Fruit fly (Drosophila melanogaster) whole organism, embryonic: ENCODE data around the gene CG12998.
A peak's percentile ranks its signal among the peaks of the same experiment; 100 is the strongest.

Experiments
- Abd-B ChIP-seq: fragments of 200-800 bp; sonication (Bioruptor generic); optimal IDR thresholded peaks from 2 replicates; lab custom pipeline; 2018; ENCODE audit warnings: missing biosample characterization, mild to moderate bottlenecking, missing genetic modification characterization, moderate library complexity
- B-H2 ChIP-seq: fragments of 200-800 bp; sonication (Bioruptor generic); optimal IDR thresholded peaks from 2 replicates; lab custom pipeline; 2018; ENCODE audit warnings: missing biosample characterization, mild to moderate bottlenecking, missing genetic modification characterization
- Bteb2 ChIP-seq: fragments of 200-800 bp; sonication (Bioruptor generic); optimal IDR thresholded peaks from 2 replicates; lab custom pipeline; 2016; ENCODE audit warnings: missing biosample characterization, missing genetic modification characterization
- CG10209 ChIP-seq: fragments of 200-800 bp; sonication (Bioruptor generic); optimal IDR thresholded peaks from 3 replicates; lab custom pipeline; 2017; ENCODE audit warnings: missing biosample characterization, mild to moderate bottlenecking, missing genetic modification characterization, missing genetic modification reagents
- CG11247 ChIP-seq: fragments of 200-800 bp; sonication (Bioruptor generic); IDR thresholded peaks from 2 replicates; pipeline ENCODE4 v1.3.6; 2022; ENCODE audit warnings: missing biosample characterization, missing genetic modification characterization
- CG12071 ChIP-seq: fragments of 200-800 bp; sonication (Bioruptor generic); optimal IDR thresholded peaks from 3 replicates; lab custom pipeline; 2018; ENCODE audit warnings: missing biosample characterization, mild to moderate bottlenecking, missing genetic modification characterization
- CG12391 ChIP-seq: fragments of 200-800 bp; sonication (Bioruptor generic); optimal IDR thresholded peaks from 3 replicates; lab custom pipeline; 2018; ENCODE audit warnings: missing biosample characterization, mild to moderate bottlenecking, missing genetic modification characterization, moderate library complexity
- CG12942 ChIP-seq: fragments of 200-800 bp; sonication (Bioruptor generic); optimal IDR thresholded peaks from 3 replicates; lab custom pipeline; 2016; ENCODE audit warnings: missing biosample characterization, missing genetic modification characterization
- CG13287 ChIP-seq: fragments of 200-800 bp; sonication (Bioruptor generic); IDR thresholded peaks from 2 replicates; pipeline ENCODE4 v1.3.6; 2022; ENCODE audit warnings: missing biosample characterization, missing genetic modification characterization; ENCODE audit not compliant: partially characterized antibody
- CG18011 ChIP-seq: fragments of 200-800 bp; sonication (Bioruptor generic); optimal IDR thresholded peaks from 2 replicates; lab custom pipeline; 2017; ENCODE audit warnings: missing biosample characterization, missing genetic modification characterization, mild to moderate bottlenecking, moderate library complexity, missing genotype
- CG18619 ChIP-seq: fragments of 200-800 bp; sonication (Bioruptor generic); optimal IDR thresholded peaks from 3 replicates; lab custom pipeline; 2017; ENCODE audit warnings: missing biosample characterization, mild to moderate bottlenecking, missing genetic modification characterization
- CG31388 ChIP-seq: fragments of 200-800 bp; sonication (Bioruptor generic); optimal IDR thresholded peaks from 2 replicates; lab custom pipeline; 2016; ENCODE audit warnings: missing biosample characterization, missing genetic modification characterization
- CG3163 ChIP-seq: fragments of 200-800 bp; sonication (Bioruptor generic); optimal IDR thresholded peaks from 3 replicates; lab custom pipeline; 2016; ENCODE audit warnings: missing biosample characterization, missing genetic modification characterization
- CG34224 ChIP-seq: fragments of 200-800 bp; sonication (Bioruptor generic); IDR thresholded peaks from 3 replicates; pipeline ENCODE4 v1.3.6; 2022; ENCODE audit warnings: missing biosample characterization, missing genetic modification characterization; ENCODE audit not compliant: partially characterized antibody
- CG4730 ChIP-seq: fragments of 200-800 bp; sonication (Bioruptor generic); IDR thresholded peaks from 2 replicates; pipeline ENCODE4 v1.3.6; 2022; ENCODE audit warnings: missing biosample characterization, missing genetic modification characterization
- CG6683 ChIP-seq: fragments of 200-800 bp; sonication (Bioruptor generic); optimal IDR thresholded peaks from 2 replicates; lab custom pipeline; 2017; ENCODE audit warnings: missing biosample characterization, mild to moderate bottlenecking, missing genetic modification characterization, missing genetic modification reagents
- CG7745 ChIP-seq: fragments of 200-800 bp; sonication (Bioruptor generic); optimal IDR thresholded peaks from 2 replicates; lab custom pipeline; 2018; ENCODE audit warnings: missing biosample characterization, mild to moderate bottlenecking, missing genetic modification characterization, moderate library complexity
- CG7839 ChIP-seq: fragments of 200-800 bp; sonication (Bioruptor generic); optimal IDR thresholded peaks from 3 replicates; lab custom pipeline; 2018; ENCODE audit warnings: missing biosample characterization, mild to moderate bottlenecking, missing genetic modification characterization, moderate library complexity
- CG8388 ChIP-seq: fragments of 200-800 bp; sonication (Bioruptor generic); optimal IDR thresholded peaks from 2 replicates; lab custom pipeline; 2019; ENCODE audit warnings: missing biosample characterization, mild to moderate bottlenecking, missing genetic modification characterization, moderate library complexity
- CG9437 ChIP-seq: fragments of 200-800 bp; sonication (Bioruptor generic); optimal IDR thresholded peaks from 2 replicates; lab custom pipeline; 2018; ENCODE audit warnings: missing biosample characterization, mild to moderate bottlenecking, missing genetic modification characterization
- CG9727 ChIP-seq: fragments of 200-800 bp; sonication (Bioruptor generic); optimal IDR thresholded peaks from 3 replicates; lab custom pipeline; 2017; ENCODE audit warnings: missing biosample characterization, mild to moderate bottlenecking, missing genetic modification characterization
- CrebB ChIP-seq: fragments of 200-800 bp; sonication (Bioruptor generic); optimal IDR thresholded peaks from 3 replicates; lab custom pipeline; 2018; ENCODE audit warnings: missing biosample characterization, mild to moderate bottlenecking, missing genetic modification characterization
- Doc2 ChIP-seq: fragments of 200-800 bp; sonication (Bioruptor generic); IDR thresholded peaks from 2 replicates; pipeline ENCODE4 v1.3.6; 2022; ENCODE audit warnings: missing biosample characterization, missing genetic modification characterization
- Hr3 ChIP-seq: fragments of 200-800 bp; sonication (Bioruptor generic); optimal IDR thresholded peaks from 3 replicates; lab custom pipeline; 2016; ENCODE audit warnings: missing biosample characterization, missing genetic modification characterization
- Hsf ChIP-seq: fragments of 200-800 bp; sonication (Bioruptor generic); optimal IDR thresholded peaks from 3 replicates; lab custom pipeline; 2016; ENCODE audit warnings: missing biosample characterization, missing genetic modification characterization
- Lpt ChIP-seq: fragments of >200 bp; optimal IDR thresholded peaks from 2 replicates; lab custom pipeline; 2018; ENCODE audit warnings: missing biosample characterization, missing genetic modification characterization
- MBD-R2 ChIP-seq: fragments of 200-800 bp; sonication (Bioruptor generic); IDR thresholded peaks from 2 replicates; pipeline ENCODE4 v1.3.6; 2022; ENCODE audit warnings: missing biosample characterization, missing genetic modification characterization
- Optix ChIP-seq: fragments of 200-800 bp; sonication (Bioruptor generic); IDR thresholded peaks from 3 replicates; pipeline ENCODE4 v1.3.6; 2022; ENCODE audit warnings: missing biosample characterization, missing genetic modification characterization
- Sox100B ChIP-seq: fragments of 200-800 bp; sonication (Bioruptor generic); optimal IDR thresholded peaks from 3 replicates; lab custom pipeline; 2018; ENCODE audit warnings: missing biosample characterization, mild to moderate bottlenecking, missing genetic modification characterization
- Xrp1 ChIP-seq: fragments of 200-800 bp; sonication (Bioruptor generic); IDR thresholded peaks from 2 replicates; pipeline ENCODE4 v1.3.6; 2022; ENCODE audit warnings: missing biosample characterization, missing genetic modification characterization
- az2 ChIP-seq: fragments of 200-800 bp; sonication (Bioruptor generic); optimal IDR thresholded peaks from 3 replicates; lab custom pipeline; 2016; ENCODE audit warnings: missing biosample characterization, missing genetic modification characterization
- chm ChIP-seq: fragments of 200-800 bp; sonication (Bioruptor generic); IDR thresholded peaks from 2 replicates; pipeline ENCODE4 v1.3.6; 2022; ENCODE audit warnings: missing biosample characterization, missing genetic modification characterization
- dm ChIP-seq: fragments of 200-800 bp; sonication (Bioruptor generic); optimal IDR thresholded peaks from 3 replicates; lab custom pipeline; 2016; ENCODE audit warnings: missing biosample characterization, missing genetic modification characterization
- dmrt99B ChIP-seq: fragments of 200-800 bp; sonication (Bioruptor generic); optimal IDR thresholded peaks from 2 replicates; lab custom pipeline; 2018; ENCODE audit warnings: missing biosample characterization, mild to moderate bottlenecking, missing genetic modification characterization, moderate library complexity
- esg ChIP-seq: fragments of 200-800 bp; sonication (Bioruptor generic); conservative IDR thresholded peaks from 2 replicates; pipeline ENCODE4 v1.3.6; 2022; ENCODE audit warnings: missing biosample characterization, missing genetic modification characterization
- fd3F ChIP-seq: fragments of 200-800 bp; sonication (Bioruptor generic); optimal IDR thresholded peaks from 2 replicates; lab custom pipeline; 2018; ENCODE audit warnings: missing biosample characterization, mild to moderate bottlenecking, missing genetic modification characterization, moderate library complexity
- fu2 ChIP-seq: fragments of 200-800 bp; sonication (Bioruptor generic); optimal IDR thresholded peaks from 2 replicates; lab custom pipeline; 2016; ENCODE audit warnings: missing biosample characterization, missing genetic modification characterization
- gce ChIP-seq: fragments of 200-800 bp; sonication (Bioruptor generic); IDR thresholded peaks from 3 replicates; pipeline ENCODE4 v1.3.6; 2022; ENCODE audit warnings: missing biosample characterization, missing genetic modification characterization
- gsb ChIP-seq: fragments of 200-800 bp; sonication (Bioruptor generic); IDR thresholded peaks from 2 replicates; pipeline ENCODE4 v1.3.6; 2022; ENCODE audit warnings: missing biosample characterization, missing genetic modification characterization
- inv ChIP-seq: fragments of 200-800 bp; sonication (Bioruptor generic); IDR thresholded peaks from 2 replicates; pipeline ENCODE4 v1.3.6; 2022; ENCODE audit warnings: missing biosample characterization, missing genetic modification characterization; ENCODE audit not compliant: partially characterized antibody
- kay ChIP-seq: fragments of 200-800 bp; sonication (Bioruptor generic); optimal IDR thresholded peaks from 2 replicates; lab custom pipeline; 2016; ENCODE audit warnings: missing biosample characterization, missing genetic modification characterization
- mirr ChIP-seq: fragments of 200-800 bp; sonication (Bioruptor generic); optimal IDR thresholded peaks from 3 replicates; lab custom pipeline; 2018; ENCODE audit warnings: missing biosample characterization, mild to moderate bottlenecking, missing genetic modification characterization
- pzg ChIP-seq: fragments of 200-800 bp; sonication (Bioruptor generic); optimal IDR thresholded peaks from 3 replicates; lab custom pipeline; 2018; ENCODE audit warnings: missing biosample characterization, mild to moderate bottlenecking, missing genetic modification characterization, moderate library complexity
- ranshi ChIP-seq: fragments of 200-800 bp; sonication (Bioruptor generic); IDR thresholded peaks from 2 replicates; pipeline ENCODE4 v1.3.6; 2022; ENCODE audit warnings: missing biosample characterization, missing genetic modification characterization
- schlank ChIP-seq: fragments of 200-800 bp; sonication (Bioruptor generic); optimal IDR thresholded peaks from 2 replicates; lab custom pipeline; 2018; ENCODE audit warnings: missing biosample characterization, mild to moderate bottlenecking, missing genetic modification characterization
- sens-2 ChIP-seq: fragments of 200-800 bp; sonication (Bioruptor generic); IDR thresholded peaks from 2 replicates; pipeline ENCODE4 v1.3.6; 2022; ENCODE audit warnings: missing biosample characterization, missing genetic modification characterization
- seq ChIP-seq: fragments of 200-800 bp; sonication (Bioruptor generic); IDR thresholded peaks from 2 replicates; pipeline ENCODE4 v1.3.6; 2022; ENCODE audit warnings: missing biosample characterization, missing genetic modification characterization
- sob ChIP-seq: fragments of 200-800 bp; sonication (Bioruptor generic); IDR thresholded peaks from 2 replicates; pipeline ENCODE4 v1.3.6; 2022; ENCODE audit warnings: missing biosample characterization, missing genetic modification characterization
- sqz ChIP-seq: fragments of 200-800 bp; sonication (Bioruptor generic); optimal IDR thresholded peaks from 3 replicates; lab custom pipeline; 2018; ENCODE audit warnings: missing biosample characterization, mild to moderate bottlenecking, missing genetic modification characterization
- stc ChIP-seq: fragments of 200-800 bp; sonication (Bioruptor generic); IDR thresholded peaks from 2 replicates; pipeline ENCODE4 v1.3.6; 2022; ENCODE audit warnings: missing biosample characterization, missing genetic modification characterization
- trh ChIP-seq: fragments of 200-800 bp; sonication (Bioruptor generic); optimal IDR thresholded peaks from 2 replicates; lab custom pipeline; 2016; ENCODE audit warnings: missing biosample characterization, missing genetic modification characterization
- unc-4 ChIP-seq: fragments of 200-800 bp; sonication (Bioruptor generic); IDR thresholded peaks from 2 replicates; pipeline ENCODE4 v1.3.6; 2022; ENCODE audit warnings: missing biosample characterization, missing genetic modification characterization; ENCODE audit not compliant: partially characterized antibody

Gene CG12998

DNA sequence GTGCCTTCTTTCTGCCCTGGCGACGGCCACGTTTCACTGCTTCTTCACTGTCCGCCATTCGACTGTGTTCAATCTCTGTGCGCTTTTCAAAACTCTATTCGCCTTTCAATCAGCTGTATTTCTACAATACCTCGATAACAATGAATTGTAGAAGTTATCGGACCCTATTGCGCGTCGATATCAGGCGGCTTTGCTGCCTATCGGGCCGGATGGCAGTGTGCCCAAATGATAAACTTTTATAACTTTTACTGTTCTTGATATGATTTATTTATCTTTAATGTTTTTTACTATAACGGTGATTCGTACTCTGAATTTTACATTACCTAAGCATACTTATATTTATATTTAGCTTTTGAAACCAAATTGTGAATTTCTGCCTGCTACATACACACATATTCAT lies 26.4 kb downstream of the CG12998 start, which contains the start of gene CG8915 (continued):
- TF ChIP-seq CG8388 (GFP tag; lab: Kevin White, UChicago) (no peak), CG12942 (GFP tag; lab: Kevin White, UChicago) (no peak), schlank (no peak), sqz (GFP tag; lab: Kevin White, UChicago) (no peak), CG9437 (GFP tag; lab: Kevin White, UChicago) (no peak), CG12391 (tag; lab: Kevin White, UChicago) (peak; percentile 5), Sox100B (no peak), gce (GFP tag; lab: Robert Waterston, UW) (no peak), inv (no peak), sens-2 (GFP tag; lab: Robert Waterston, UW) (no peak), trh (GFP tag; lab: Kevin White, UChicago) (no peak), Doc2 (GFP tag; lab: Robert Waterston, UW) (no peak), Hr3 (no peak), CG11247 (no peak), pzg (GFP tag; lab: Kevin White, UChicago) (peak; percentile 34), Optix (GFP tag; lab: Robert Waterston, UW) (no peak), seq (GFP tag; lab: Robert Waterston, UW) (no peak), stc (no peak), CG18011 (GFP tag; lab: Kevin White, UChicago) (no peak), CG7745 (no peak), CG7839 (tag; lab: Kevin White, UChicago) (peak; percentile 18), unc-4 (GFP tag; lab: Robert Waterston, UW) (peak; percentile 55), Hsf (GFP tag; lab: Kevin White, UChicago) (no peak), Xrp1 (GFP tag; lab: Robert Waterston, UW) (no peak), CG4730 (GFP tag; lab: Robert Waterston, UW) (no peak), sob (no peak), MBD-R2 (GFP tag; lab: Robert Waterston, UW) (peak; percentile 69), CG6683 (no peak), gsb (GFP tag; lab: Robert Waterston, UW) (no peak), fd3F (no peak), B-H2 (GFP tag; lab: Kevin White, UChicago) (no peak), dmrt99B (tag; lab: Kevin White, UChicago) (no peak), kay (GFP tag; lab: Kevin White, UChicago) (no peak), CrebB (tag; lab: Kevin White, UChicago) (no peak), CG12071 (GFP tag; lab: Kevin White, UChicago) (no peak), Abd-B (GFP tag; lab: Kevin White, UChicago) (no peak), dm (GFP tag; lab: Kevin White, UChicago) (no peak), chm (GFP tag; lab: Robert Waterston, UW) (no peak), CG34224 (GFP tag; lab: Robert Waterston, UW) (peak; percentile 77), esg (no peak), ranshi (GFP tag; lab: Robert Waterston, UW) (no peak), CG10209 (GFP tag; lab: Kevin White, UChicago) (no peak), CG3163 (GFP tag; lab: Kevin White, UChicago) (no peak), Lpt (GFP tag; lab: Kevin White, UChicago) (no peak), fu2 (GFP tag; lab: Kevin White, UChicago) (no peak), CG13287 (GFP tag; lab: Robert Waterston, UW) (peak; percentile 75), mirr (GFP tag; lab: Kevin White, UChicago) (no peak), CG18619 (GFP tag; lab: Kevin White, UChicago) (no peak), Bteb2 (GFP tag; lab: Kevin White, UChicago) (no peak), CG9727 (no peak), az2 (GFP tag; lab: Kevin White, UChicago) (no peak), CG31388 (no peak)
